Fruit fly (Drosophila melanogaster): ENCODE measurements around the gene st.

st gene

DNA sequence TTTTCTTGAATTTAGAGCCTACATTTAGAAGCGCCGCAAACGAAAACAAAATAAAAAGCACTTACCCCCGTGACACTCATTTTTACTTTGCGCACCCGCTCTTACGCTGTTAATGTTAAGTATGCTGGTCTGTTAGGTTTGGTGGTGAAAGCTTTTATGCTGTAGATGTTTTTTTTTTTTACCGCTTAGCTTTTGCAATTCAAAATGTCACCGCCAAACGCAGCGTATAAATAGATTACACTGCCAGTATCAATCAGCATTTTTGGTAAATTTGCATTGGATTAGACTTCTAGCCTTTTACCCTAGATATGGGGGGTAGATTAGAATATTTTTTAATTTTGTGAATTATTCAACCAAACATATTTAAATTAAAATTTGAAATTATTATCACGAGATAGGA is 2.2 kb upstream of the st start:
- no peak for TF ChIP-seq h (optimal IDR thresholded peaks at IDR 0.05)
- TF ChIP-seq insv (optimal IDR thresholded peaks at IDR 0.05), result no peak
- no peak for TF ChIP-seq ttk (optimal IDR thresholded peaks at IDR 0.05)
- TF ChIP-seq Sin3A (optimal IDR thresholded peaks at IDR 0.05), result no peak
- TF ChIP-seq psq (optimal IDR thresholded peaks at IDR 0.05), result no peak
- TF ChIP-seq Myc (optimal IDR thresholded peaks at IDR 0.05), result no peak

DNA sequence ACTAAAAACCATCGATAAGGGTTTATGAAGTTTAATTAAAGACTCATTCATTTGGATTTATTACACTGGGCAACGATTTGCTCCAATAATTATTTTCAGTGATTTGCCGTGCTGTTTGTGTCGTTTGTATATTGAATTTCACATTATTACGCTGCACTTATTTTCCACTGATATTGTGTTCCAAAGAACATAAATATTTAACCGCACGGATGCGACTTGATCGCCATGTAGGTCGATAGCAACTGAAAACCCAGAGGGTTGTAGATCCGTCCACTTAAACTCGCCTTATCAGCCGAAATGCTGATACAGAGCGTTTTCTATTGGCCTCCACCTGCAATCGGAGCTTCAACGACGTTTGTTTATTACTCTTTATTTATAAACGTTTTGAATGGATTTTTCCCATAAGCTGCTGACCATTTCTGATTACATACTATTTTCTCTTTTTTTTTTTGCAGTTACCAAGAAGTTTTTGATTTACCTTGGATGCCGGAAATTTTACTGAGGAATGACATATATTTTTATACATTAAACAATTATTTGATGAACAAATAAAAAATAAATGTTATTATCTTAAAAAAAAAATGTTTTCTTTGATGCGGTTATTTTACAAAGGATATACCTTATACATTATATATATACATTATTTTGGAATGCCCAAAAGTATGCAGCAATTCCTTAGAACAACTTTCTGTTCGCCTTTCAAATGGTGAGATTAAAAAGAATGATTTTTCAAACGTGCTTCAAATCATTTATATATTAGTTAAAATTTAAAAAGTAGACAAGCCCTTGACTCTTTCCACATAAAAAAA is 1.3 kb upstream of the st start, which contains the start of gene CG42514:
TSS of gene CG42514 (minus strand) at position 248 of the 809 bp plus-strand sequence.
- TF ChIP-seq Myc (optimal IDR thresholded peaks at IDR 0.05) (no peak), insv (optimal IDR thresholded peaks at IDR 0.05) (no peak), ttk (optimal IDR thresholded peaks at IDR 0.05) (no peak), psq (optimal IDR thresholded peaks at IDR 0.05) (no peak), h (optimal IDR thresholded peaks at IDR 0.05) (no peak), Sin3A (optimal IDR thresholded peaks at IDR 0.05) (no peak)

DNA sequence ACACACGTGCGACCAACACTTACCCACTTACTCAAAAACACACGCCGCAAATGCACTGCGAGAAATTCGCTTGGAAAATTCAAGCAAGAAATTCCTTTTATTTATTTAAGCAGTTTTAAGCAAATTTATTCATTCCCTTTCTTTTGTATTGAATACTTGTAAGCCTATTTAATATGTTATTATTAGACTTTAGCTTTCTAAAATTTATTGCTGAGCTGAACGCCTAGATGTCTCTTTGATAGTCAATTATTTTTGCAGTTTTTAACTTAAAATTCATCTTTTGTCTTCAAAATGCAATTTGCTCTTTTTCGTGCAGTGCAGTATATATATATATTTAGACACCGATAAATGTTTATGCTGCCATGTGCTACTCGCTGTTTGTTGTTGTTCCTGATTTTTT is 36.5 kb downstream of the st start:
- TF ChIP-seq Sin3A (optimal IDR thresholded peaks at IDR 0.05) (no peak), ttk (optimal IDR thresholded peaks at IDR 0.05) (no peak), insv (optimal IDR thresholded peaks at IDR 0.05) (no peak), Myc (optimal IDR thresholded peaks at IDR 0.05) (no peak), psq (optimal IDR thresholded peaks at IDR 0.05) (no peak), h (optimal IDR thresholded peaks at IDR 0.05) (no peak)

DNA sequence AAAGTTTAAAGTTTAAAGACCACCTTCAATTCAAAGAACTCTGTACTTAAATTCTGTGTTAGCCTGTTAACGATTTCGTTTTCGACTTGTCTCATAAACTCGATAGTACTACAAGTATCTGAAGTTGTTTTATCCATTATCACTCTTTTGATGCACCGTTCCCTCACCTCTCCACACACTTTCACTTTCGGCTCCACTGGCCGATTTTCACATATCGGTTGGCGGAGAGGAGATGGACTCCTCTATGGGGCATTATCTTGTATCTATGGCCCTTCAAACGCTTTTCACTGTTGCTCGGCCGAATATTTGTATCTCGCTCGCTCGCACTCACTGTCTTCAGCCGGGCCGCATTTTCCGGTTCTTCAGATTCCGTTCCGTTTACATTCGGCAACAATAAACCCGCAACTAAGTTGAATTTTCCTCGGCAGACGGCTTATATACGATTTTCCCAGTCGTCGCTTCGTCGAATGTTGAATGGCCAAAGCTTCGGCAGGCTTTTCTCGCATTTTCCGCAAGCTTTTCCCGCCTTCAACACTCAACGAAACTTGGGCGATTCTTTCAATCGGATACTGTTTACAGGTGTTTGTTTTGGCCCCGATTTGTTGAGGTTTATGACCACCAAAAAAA is 45.7 kb downstream of the st start, which contains the start of gene CG43373:
TSS of gene CG43373 (minus strand) at position 373 of the 627 bp plus-strand sequence.
- TF ChIP-seq Sin3A (optimal IDR thresholded peaks at IDR 0.05) (no peak), insv (optimal IDR thresholded peaks at IDR 0.05) (no peak), ttk (optimal IDR thresholded peaks at IDR 0.05) (no peak), psq (optimal IDR thresholded peaks at IDR 0.05) (no peak), Myc (optimal IDR thresholded peaks at IDR 0.05) (no peak), h (optimal IDR thresholded peaks at IDR 0.05) (no peak)

DNA sequence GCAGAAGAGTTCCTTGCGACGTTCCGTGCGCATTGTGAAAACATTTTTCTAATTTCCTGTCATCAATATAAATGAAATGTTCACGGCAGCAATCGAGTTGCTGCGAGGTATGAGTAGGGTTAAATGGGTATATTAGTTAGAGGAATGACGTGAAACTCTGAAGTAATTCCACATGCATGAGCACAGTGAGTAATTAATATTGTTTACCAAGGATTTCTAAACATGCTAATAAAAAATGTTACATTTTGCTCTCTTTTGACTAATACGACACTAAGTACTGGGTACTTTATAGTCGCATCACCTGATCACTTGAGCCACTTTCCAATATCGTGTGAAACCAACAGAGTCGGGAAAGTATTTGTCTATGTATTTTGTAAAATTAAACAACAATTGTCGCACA is 46.8 kb downstream of the st start:
- TF ChIP-seq h (optimal IDR thresholded peaks at IDR 0.05), result no peak
- no peak for TF ChIP-seq insv (optimal IDR thresholded peaks at IDR 0.05)
- TF ChIP-seq ttk (optimal IDR thresholded peaks at IDR 0.05), result no peak
- no peak for TF ChIP-seq Myc (optimal IDR thresholded peaks at IDR 0.05)
- no peak for TF ChIP-seq Sin3A (optimal IDR thresholded peaks at IDR 0.05)
- TF ChIP-seq psq (optimal IDR thresholded peaks at IDR 0.05), result no peak

DNA sequence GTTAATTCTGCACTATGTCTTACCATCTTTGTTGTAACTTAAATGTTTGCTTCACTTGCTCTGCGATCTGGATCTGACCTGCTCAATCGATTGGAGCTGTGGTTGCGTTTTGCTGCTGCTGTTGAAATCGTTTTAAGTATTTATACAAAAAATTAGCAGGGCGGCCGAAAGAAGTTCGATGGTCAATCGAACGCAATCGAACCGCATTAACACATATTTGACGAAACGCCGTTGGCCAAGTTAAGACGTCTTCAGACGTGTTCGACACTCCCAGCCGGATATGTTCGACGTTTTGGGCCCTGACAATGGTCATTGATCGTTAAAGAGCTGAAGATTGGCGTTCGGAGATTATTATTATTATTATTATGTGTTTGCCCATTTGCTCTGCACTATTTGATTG is 48.1 kb downstream of the st start, which contains the start of gene CG13033:
TSS of gene CG13033 (minus strand) at position 118 of the 400 bp plus-strand sequence.
- no peak for TF ChIP-seq Myc (optimal IDR thresholded peaks at IDR 0.05)
- no peak for TF ChIP-seq h (optimal IDR thresholded peaks at IDR 0.05)
- no peak for TF ChIP-seq ttk (optimal IDR thresholded peaks at IDR 0.05)
- TF ChIP-seq insv (optimal IDR thresholded peaks at IDR 0.05), result no peak
- TF ChIP-seq Sin3A (optimal IDR thresholded peaks at IDR 0.05), result no peak
- TF ChIP-seq psq (optimal IDR thresholded peaks at IDR 0.05), result no peak

DNA sequence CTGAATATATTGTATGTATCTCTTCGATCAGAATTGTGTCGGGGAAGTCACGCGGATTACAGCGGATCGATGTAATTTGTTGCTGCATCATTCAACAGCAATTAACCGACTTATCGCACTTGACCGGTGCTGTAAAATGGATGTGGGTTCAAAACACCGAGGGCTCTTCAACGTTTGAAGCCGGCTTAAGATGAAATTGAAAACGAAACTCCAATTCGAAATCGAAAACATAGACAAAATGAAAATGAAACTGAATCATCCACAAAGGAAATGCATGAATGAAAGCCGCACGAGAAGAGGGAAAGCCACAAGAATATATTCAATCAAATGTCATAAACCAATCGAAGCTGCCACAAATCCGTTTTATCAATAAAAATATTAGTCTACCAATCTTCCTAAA is 48.7 kb downstream of the st start:
- no peak for TF ChIP-seq Sin3A (optimal IDR thresholded peaks at IDR 0.05)
